Worm (Caenorhabditis elegans): Measurements from ENCODE around the gene F17C11.12.

Gene F17C11.12

DNA sequence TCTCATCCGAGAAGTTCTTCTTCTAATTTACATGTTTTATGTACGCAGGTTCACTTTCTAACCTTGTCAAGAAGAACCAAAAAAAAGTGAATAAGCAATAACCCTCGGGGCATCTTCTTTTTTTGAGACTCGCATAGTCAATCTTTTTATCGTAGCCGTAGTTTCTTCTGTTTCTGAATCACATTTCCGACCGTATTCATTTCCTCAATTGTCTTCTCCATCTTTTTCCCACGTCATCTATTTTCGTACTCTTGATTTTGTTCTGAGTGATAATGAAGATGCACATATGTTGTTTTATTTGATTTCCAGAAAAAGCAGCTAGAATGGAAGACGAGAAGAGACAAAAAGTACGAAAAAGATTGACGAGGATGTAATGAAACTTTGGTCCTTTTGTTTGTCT, 8.2 kb upstream of the F17C11.12 start:
- peak; percentile 57 for TF ChIP-seq unc-42 (tag; optimal IDR thresholded peaks at IDR 0.05)
- TF ChIP-seq unc-3 (GFP tag; conservative IDR thresholded peaks at IDR 0.05), result no peak
- no peak for TF ChIP-seq unc-3 (tag; optimal IDR thresholded peaks at IDR 0.05)

DNA sequence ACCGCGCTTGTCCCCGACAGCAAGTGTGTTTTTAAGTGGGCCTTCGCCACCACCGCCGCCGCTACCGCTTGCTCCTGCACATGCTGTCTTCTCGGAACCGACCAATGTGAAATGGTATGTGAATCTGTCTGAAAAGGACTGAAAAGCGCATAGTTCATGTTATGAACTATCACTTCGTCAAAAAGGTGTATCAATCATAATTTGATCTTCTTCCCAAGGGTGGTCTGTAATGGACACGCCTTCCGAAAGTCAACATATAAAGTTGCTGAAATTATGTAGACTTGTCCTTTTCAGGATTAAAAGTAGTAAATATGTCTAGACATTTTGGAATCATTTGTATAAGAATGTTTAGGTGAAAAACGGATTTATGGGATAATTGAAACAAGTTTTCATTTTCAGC, 5.4 kb upstream of the F17C11.12 start, which contains the start of gene zip-9:
TSS of gene zip-9 (plus strand) at position 301 of the 400 bp plus-strand sequence.
- no peak for TF ChIP-seq fkh-6 (tag; optimal IDR thresholded peaks at IDR 0.05)
- TF ChIP-seq ceh-2 (tag; optimal IDR thresholded peaks at IDR 0.05), result no peak
- no peak for TF ChIP-seq tbx-7 (tag; optimal IDR thresholded peaks at IDR 0.05)
- TF ChIP-seq T23F11.4 (GFP tag; optimal IDR thresholded peaks at IDR 0.05), result no peak
- TF ChIP-seq hlh-6 (tag; optimal IDR thresholded peaks at IDR 0.05), result no peak
- TF ChIP-seq lim-6 (tag; optimal IDR thresholded peaks at IDR 0.05), result no peak
- no peak for TF ChIP-seq dve-1 (tag; optimal IDR thresholded peaks at IDR 0.05)
- TF ChIP-seq K02D7.2 (tag; optimal IDR thresholded peaks at IDR 0.05), result no peak
- no peak for TF ChIP-seq gmeb-2 (tag; optimal IDR thresholded peaks at IDR 0.05)
- TF ChIP-seq hlh-8 (tag; optimal IDR thresholded peaks at IDR 0.05), result no peak
- TF ChIP-seq nhr-11 (tag; optimal IDR thresholded peaks at IDR 0.05), result no peak
- TF ChIP-seq pros-1 (tag; optimal IDR thresholded peaks at IDR 0.05), result no peak
- no peak for TF ChIP-seq sox-2 (GFP tag; IDR thresholded peaks at IDR 0.05)
- TF ChIP-seq dmd-4 (tag; optimal IDR thresholded peaks at IDR 0.05; ENCODE audit: borderline replicate concordance), result no peak

DNA sequence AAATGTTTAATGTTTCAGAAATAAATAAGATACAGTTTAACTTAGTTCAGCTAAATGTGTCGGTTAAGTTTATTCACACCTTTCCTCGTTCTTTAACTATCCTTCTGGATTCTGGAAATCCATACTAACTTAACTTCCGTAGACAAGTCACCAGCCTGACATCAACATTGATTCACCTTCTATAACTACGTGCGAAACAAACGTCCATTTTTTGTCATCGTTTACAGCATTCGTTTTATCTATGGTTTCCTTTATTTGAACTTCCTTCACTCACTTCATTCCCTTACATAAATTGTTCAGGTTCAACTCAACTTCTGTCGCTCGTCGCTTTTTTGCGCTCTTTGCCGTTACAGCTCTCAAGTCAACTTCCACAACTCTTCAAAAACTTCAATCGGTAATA, 4.4 kb upstream of the F17C11.12 start, which contains the start of gene F17C11.26:
TSS of gene F17C11.26 (plus strand) at position 301 of the 400 bp plus-strand sequence.
- TF ChIP-seq gmeb-2 (tag; optimal IDR thresholded peaks at IDR 0.05), result no peak
- no peak for TF ChIP-seq pha-4 (tag; optimal IDR thresholded peaks at IDR 0.05)
- no peak for TF ChIP-seq ceh-14 (tag; optimal IDR thresholded peaks at IDR 0.05)
- TF ChIP-seq unc-3 (GFP tag; conservative IDR thresholded peaks at IDR 0.05), result no peak
- no peak for TF ChIP-seq unc-3 (tag; optimal IDR thresholded peaks at IDR 0.05)
- no peak for TF ChIP-seq ztf-16 (tag; optimal IDR thresholded peaks at IDR 0.05)
- no peak for TF ChIP-seq npax-4 (tag; optimal IDR thresholded peaks at IDR 0.05)
- TF ChIP-seq hlh-30 (tag; optimal IDR thresholded peaks at IDR 0.05; ENCODE audit: insufficient read depth), result no peak

DNA sequence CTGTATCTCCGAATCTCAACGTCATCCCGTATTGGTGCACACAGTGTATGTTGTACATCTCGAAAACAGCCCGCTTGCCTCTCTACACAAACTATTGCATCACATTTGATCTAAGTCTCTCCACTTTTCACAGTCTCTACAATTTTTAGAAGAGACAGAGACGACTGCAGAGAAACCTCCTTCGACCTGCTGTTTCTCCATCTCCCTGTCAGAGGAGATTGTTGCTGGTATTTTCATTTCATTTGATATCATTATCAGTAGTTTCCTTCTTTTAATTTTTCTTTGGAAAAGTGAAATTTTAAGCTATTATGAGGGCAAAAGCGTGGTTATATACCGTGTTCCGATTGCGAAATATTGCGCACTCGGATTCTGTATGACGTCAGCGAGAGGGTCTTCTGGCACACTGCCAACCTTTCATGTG, 3.9 kb upstream of the F17C11.12 start:
- TF ChIP-seq ref-2 (tag; optimal IDR thresholded peaks at IDR 0.05) (peak; percentile 37), fax-1 (tag; optimal IDR thresholded peaks at IDR 0.05) (no peak), pqm-1 (tag; optimal IDR thresholded peaks at IDR 0.05) (peak; percentile 49), sox-2 (GFP tag; IDR thresholded peaks at IDR 0.05) (no peak), C38D4.7 (GFP tag; optimal IDR thresholded peaks at IDR 0.05) (no peak), hlh-30 (tag; optimal IDR thresholded peaks at IDR 0.05; ENCODE audit: insufficient read depth) (no peak), ztf-16 (tag; optimal IDR thresholded peaks at IDR 0.05) (no peak), Y22D7AL.16 (tag; optimal IDR thresholded peaks at IDR 0.05) (no peak), pat-9 (tag; optimal IDR thresholded peaks at IDR 0.05) (no peak), mec-3 (tag; optimal IDR thresholded peaks at IDR 0.05; ENCODE audit: borderline replicate concordance) (no peak), ttx-3 (tag; optimal IDR thresholded peaks at IDR 0.05) (no peak), ceh-2 (tag; optimal IDR thresholded peaks at IDR 0.05) (no peak), ceh-31 (tag; optimal IDR thresholded peaks at IDR 0.05) (no peak), unc-42 (tag; optimal IDR thresholded peaks at IDR 0.05) (peak; percentile 24), pag-3 (tag; optimal IDR thresholded peaks at IDR 0.05; ENCODE audit: borderline replicate concordance) (no peak), che-1 (tag; optimal IDR thresholded peaks at IDR 0.05) (no peak), unc-55 (GFP tag; optimal IDR thresholded peaks at IDR 0.05) (peak; percentile 29), ceh-48 (tag; optimal IDR thresholded peaks at IDR 0.05) (no peak), hlh-13 (GFP tag; optimal IDR thresholded peaks at IDR 0.05) (no peak), pros-1 (tag; optimal IDR thresholded peaks at IDR 0.05) (no peak), elt-2 (tag; optimal IDR thresholded peaks at IDR 0.05) (peak; percentile 71), T23F11.4 (GFP tag; optimal IDR thresholded peaks at IDR 0.05) (no peak), nfya-1 (tag; optimal IDR thresholded peaks at IDR 0.05) (peak; percentile 68)

Data from whole organism, late embryonic.